Worm (Caenorhabditis elegans) whole organism, L4 larva: ENCODE results near the gene pigs-1.
A peak's percentile ranks its signal among the peaks of the same experiment; 100 is the strongest.

Experiments used
- F26F4.8 ChIP-seq: fragments of 200-800 bp; sonication (Bioruptor generic); conservative IDR thresholded peaks from 2 replicates; pipeline ENCODE4 v1.3.6; 2022; ENCODE audit warnings: missing genetic modification characterization, missing compliant biosample characterization
- F44E2.7 ChIP-seq: fragments of 200-800 bp; sonication (Bioruptor generic); IDR thresholded peaks from 2 replicates; pipeline ENCODE4 v2.1.2; 2022; ENCODE audit warnings: missing genetic modification characterization, missing compliant biosample characterization
- F49E8.2 ChIP-seq: sonication (generic microtip); optimal IDR thresholded peaks from 2 replicates; lab custom pipeline; 2016; ENCODE audit warnings: missing compliant biosample characterization, mild to moderate bottlenecking, missing genetic modification characterization, borderline replicate concordance
- T26A8.4 ChIP-seq: fragments of 200-800 bp; sonication (Bioruptor generic); IDR thresholded peaks from 2 replicates; pipeline ENCODE4 v1.3.6; 2022; ENCODE audit warnings: missing genetic modification characterization, missing compliant biosample characterization
- Y105C5A.15 ChIP-seq: fragments of 200-800 bp; sonication (Bioruptor generic); IDR thresholded peaks from 2 replicates; pipeline ENCODE4 v1.3.6; 2022; ENCODE audit warnings: missing genetic modification characterization, missing compliant biosample characterization
- Y5F2A.4 ChIP-seq: fragments of 200-800 bp; sonication (Bioruptor generic); optimal IDR thresholded peaks from 2 replicates; lab custom pipeline; 2018; ENCODE audit warnings: mild to moderate bottlenecking, missing genetic modification characterization, missing compliant biosample characterization
- Y75B8A.6 ChIP-seq: fragments of 200-800 bp; sonication (Bioruptor generic); IDR thresholded peaks from 2 replicates; pipeline ENCODE4 v1.3.6; 2022; ENCODE audit warnings: missing genetic modification reagents, missing genetic modification characterization, missing compliant biosample characterization
- ZK546.5 ChIP-seq, 2 experiments: sonication (generic microtip); optimal IDR thresholded peaks; 2 replicates each; lab custom pipeline; 2017; ENCODE audit warnings: missing biosample characterization in 2 of 2, missing genetic modification characterization in 2 of 2
- ama-1 ChIP-seq: fragments of 150-350 bp; optimal IDR thresholded peaks from 2 replicates; lab custom pipeline; 2014; ENCODE audit warnings: inconsistent platforms, mixed read lengths
- attf-4 ChIP-seq: sonication (generic microtip); optimal IDR thresholded peaks from 3 replicates; lab custom pipeline; 2017; ENCODE audit warnings: missing biosample characterization, missing genetic modification characterization
- ceh-20 ChIP-seq: fragments of 200-800 bp; sonication (Bioruptor generic); IDR thresholded peaks from 2 replicates; pipeline ENCODE4 v1.3.6; 2022; ENCODE audit warnings: missing genetic modification reagents, missing genetic modification characterization, missing compliant biosample characterization
- ceh-28 ChIP-seq: fragments of 150-350 bp; optimal IDR thresholded peaks from 2 replicates; lab custom pipeline; 2014; ENCODE audit warnings: missing biosample characterization, missing genetic modification reagents, missing genetic modification characterization
- ceh-62 ChIP-seq: sonication (generic microtip); optimal IDR thresholded peaks from 2 replicates; lab custom pipeline; 2017; ENCODE audit warnings: missing biosample characterization, missing genetic modification characterization
- ces-1 ChIP-seq: fragments of 150-350 bp; sonication (generic microtip); optimal IDR thresholded peaks from 4 replicates; lab custom pipeline; 2014; ENCODE audit warnings: missing biosample characterization, missing genetic modification reagents, missing genetic modification characterization
- daf-8 ChIP-seq: fragments of 200-800 bp; sonication (Bioruptor generic); IDR thresholded peaks from 2 replicates; pipeline ENCODE4 v1.3.6; 2022; ENCODE audit warnings: missing genetic modification characterization, missing compliant biosample characterization
- dmd-8 ChIP-seq: fragments of 200-800 bp; sonication (Bioruptor generic); IDR thresholded peaks from 2 replicates; pipeline ENCODE4 v1.3.6; 2022; ENCODE audit warnings: missing genetic modification characterization, missing compliant biosample characterization
- dmd-9 ChIP-seq: fragments of 200-800 bp; sonication (Bioruptor generic); IDR thresholded peaks from 2 replicates; pipeline ENCODE4 v1.3.6; 2022; ENCODE audit warnings: missing genetic modification reagents, missing genetic modification characterization, missing compliant biosample characterization
- duxl-1 ChIP-seq: sonication (generic microtip); optimal IDR thresholded peaks from 2 replicates; lab custom pipeline; 2016; ENCODE audit warnings: mild to moderate bottlenecking, missing genetic modification characterization, moderate library complexity, missing compliant biosample characterization; ENCODE audit not compliant: poor library complexity
- fkh-10 ChIP-seq: fragments of 150-350 bp; optimal IDR thresholded peaks from 2 replicates; lab custom pipeline; 2014; ENCODE audit warnings: missing biosample characterization, missing genetic modification reagents, missing genetic modification characterization
- fos-1 ChIP-seq: fragments of 150-350 bp; optimal IDR thresholded peaks from 2 replicates; lab custom pipeline; 2014; ENCODE audit warnings: missing biosample characterization, missing genetic modification characterization
- gei-8 ChIP-seq: fragments of 200-800 bp; sonication (Bioruptor generic); optimal IDR thresholded peaks from 2 replicates; lab custom pipeline; 2018; ENCODE audit warnings: mild to moderate bottlenecking, missing genetic modification characterization, missing compliant biosample characterization
- hif-1 ChIP-seq, 2 experiments: sonication (generic microtip); optimal IDR thresholded peaks; 2 replicates each; lab custom pipeline; 2016 to 2017; ENCODE audit warnings: missing compliant biosample characterization in 2 of 2, missing genetic modification characterization in 2 of 2, missing genetic modification reagents in 2 of 2, missing genotype in 2 of 2, mild to moderate bottlenecking in 1 of 2
- hlh-11 ChIP-seq: fragments of 200-800 bp; sonication (Bioruptor generic); optimal IDR thresholded peaks from 2 replicates; lab custom pipeline; 2018; ENCODE audit warnings: mild to moderate bottlenecking, missing genetic modification characterization, missing compliant biosample characterization
- lin-15B ChIP-seq: fragments of 150-350 bp; sonication (generic microtip); optimal IDR thresholded peaks from 3 replicates; lab custom pipeline; 2014; ENCODE audit warnings: missing biosample characterization, missing genetic modification characterization
- lin-29 ChIP-seq: fragments of 200-800 bp; sonication (Bioruptor generic); IDR thresholded peaks from 2 replicates; pipeline ENCODE4 v1.3.6; 2022; ENCODE audit warnings: missing genetic modification reagents, missing genetic modification characterization, missing compliant biosample characterization
- lsy-2 ChIP-seq, 2 experiments: fragments of 150-350 bp in 1 of 2; sonication (generic microtip) in 1 of 2; optimal IDR thresholded peaks; 2 replicates each; lab custom pipeline; 2014 to 2017; ENCODE audit warnings: missing biosample characterization in 2 of 2, missing genetic modification characterization in 2 of 2
- mes-2 ChIP-seq: sonication (generic microtip); optimal IDR thresholded peaks from 2 replicates; lab custom pipeline; 2016; ENCODE audit warnings: missing genotype, mild to moderate bottlenecking, missing genetic modification characterization, missing compliant biosample characterization; ENCODE audit not compliant: poor library complexity, severe bottlenecking
- nhr-102 ChIP-seq: sonication (generic microtip); optimal IDR thresholded peaks from 2 replicates; lab custom pipeline; 2016; ENCODE audit warnings: mild to moderate bottlenecking, missing genetic modification characterization, moderate library complexity, missing compliant biosample characterization
- nhr-11 ChIP-seq: fragments of 150-350 bp; optimal IDR thresholded peaks from 2 replicates; lab custom pipeline; 2014; ENCODE audit warnings: missing biosample characterization, missing genetic modification characterization
- nhr-237 ChIP-seq: sonication (generic microtip); optimal IDR thresholded peaks from 2 replicates; lab custom pipeline; 2017; ENCODE audit warnings: missing biosample characterization, missing genetic modification characterization
- nhr-28 ChIP-seq: fragments of 150-350 bp; optimal IDR thresholded peaks from 2 replicates; lab custom pipeline; 2014; ENCODE audit warnings: missing biosample characterization, missing genetic modification characterization
- nhr-6 ChIP-seq: fragments of 150-350 bp; optimal IDR thresholded peaks from 2 replicates; lab custom pipeline; 2014; ENCODE audit warnings: missing biosample characterization, missing genetic modification characterization
- nhr-76 ChIP-seq: fragments of 150-350 bp; optimal IDR thresholded peaks from 2 replicates; lab custom pipeline; 2014; ENCODE audit warnings: missing biosample characterization, missing genetic modification characterization
- nhr-77 ChIP-seq: fragments of 150-350 bp; optimal IDR thresholded peaks from 2 replicates; lab custom pipeline; 2014; ENCODE audit warnings: missing biosample characterization, missing genetic modification characterization
- pha-4 ChIP-seq, 2 experiments: fragments of 150-350 bp in 1 of 2; fragments of 200-800 bp in 1 of 2; sonication (Bioruptor generic) in 1 of 2; IDR thresholded peaks in 1 of 2; optimal IDR thresholded peaks in 1 of 2; 2 replicates each; pipeline versions ENCODE4 v1.3.6 to Lab custom; 2014 to 2022; ENCODE audit warnings: missing genetic modification characterization in 2 of 2, missing genetic modification reagents in 2 of 2, missing biosample characterization in 1 of 2, missing compliant biosample characterization in 1 of 2
- php-3 ChIP-seq: fragments of 200-800 bp; sonication (Bioruptor generic); IDR thresholded peaks from 2 replicates; pipeline ENCODE4 v1.3.6; 2022; ENCODE audit warnings: missing genetic modification reagents, missing genetic modification characterization, missing compliant biosample characterization
- pqm-1 ChIP-seq: sonication (generic microtip); optimal IDR thresholded peaks from 2 replicates; lab custom pipeline; 2017; ENCODE audit warnings: missing biosample characterization, missing genetic modification characterization
- saeg-2 ChIP-seq: fragments of 200-800 bp; sonication (Bioruptor generic); IDR thresholded peaks from 2 replicates; pipeline ENCODE4 v1.3.6; 2022; ENCODE audit warnings: missing genetic modification reagents, missing genetic modification characterization, missing compliant biosample characterization
- sdz-12 ChIP-seq: fragments of 200-800 bp; sonication (Bioruptor generic); optimal IDR thresholded peaks from 2 replicates; lab custom pipeline; 2018; ENCODE audit warnings: mild to moderate bottlenecking, missing genetic modification characterization, missing compliant biosample characterization
- set-16 ChIP-seq: fragments of 200-800 bp; sonication (Bioruptor generic); IDR thresholded peaks from 2 replicates; pipeline ENCODE4 v1.3.6; 2022; ENCODE audit warnings: missing genetic modification reagents, missing genetic modification characterization, missing compliant biosample characterization
- spr-1 ChIP-seq: sonication (generic microtip); optimal IDR thresholded peaks from 2 replicates; lab custom pipeline; 2016; ENCODE audit warnings: mild to moderate bottlenecking, missing genetic modification characterization, missing compliant biosample characterization
- spr-3 ChIP-seq: fragments of 200-800 bp; sonication (Bioruptor generic); optimal IDR thresholded peaks from 2 replicates; lab custom pipeline; 2018; ENCODE audit warnings: mild to moderate bottlenecking, missing genetic modification characterization, missing compliant biosample characterization
- tag-97 ChIP-seq: fragments of 200-800 bp; sonication (Bioruptor generic); IDR thresholded peaks from 2 replicates; pipeline ENCODE4 v1.3.6; 2022; ENCODE audit warnings: missing genetic modification characterization, missing compliant biosample characterization
- tra-1 ChIP-seq: fragments of 200-800 bp; sonication (Bioruptor generic); IDR thresholded peaks from 2 replicates; pipeline ENCODE4 v1.3.6; 2022; ENCODE audit warnings: missing genetic modification reagents, missing genetic modification characterization, missing compliant biosample characterization
- unc-62 ChIP-seq, 3 experiments: fragments of 150-350 bp in 1 of 3; sonication (generic microtip); optimal IDR thresholded peaks in 2 of 3; peaks in 1 of 3; 1 replicate in 1 of 3; 2 replicates in 2 of 3; lab custom pipeline; 2014 to 2017; ENCODE audit warnings: missing biosample characterization in 3 of 3, missing genetic modification characterization in 3 of 3, missing genetic modification reagents in 3 of 3, missing genotype in 1 of 3
- vab-7 ChIP-seq: fragments of 200-800 bp; sonication (Bioruptor generic); IDR thresholded peaks from 2 replicates; pipeline ENCODE4 v1.3.6; 2022; ENCODE audit warnings: missing genetic modification reagents, missing genetic modification characterization, missing compliant biosample characterization
- zag-1 ChIP-seq: fragments of 150-350 bp; optimal IDR thresholded peaks from 2 replicates; lab custom pipeline; 2014; ENCODE audit warnings: missing biosample characterization, missing genetic modification characterization
- zfp-2 ChIP-seq: sonication (generic microtip); optimal IDR thresholded peaks from 2 replicates; lab custom pipeline; 2016; ENCODE audit warnings: mild to moderate bottlenecking, missing genetic modification characterization, missing compliant biosample characterization
- zfp-3 ChIP-seq: fragments of 200-800 bp; sonication (Bioruptor generic); conservative IDR thresholded peaks from 2 replicates; pipeline ENCODE4 v1.3.6; 2022; ENCODE audit warnings: missing genetic modification reagents, missing genetic modification characterization, missing compliant biosample characterization
- zip-11 ChIP-seq: fragments of 200-800 bp; sonication (Bioruptor generic); IDR thresholded peaks from 2 replicates; pipeline ENCODE4 v1.3.6; 2022; ENCODE audit warnings: missing genetic modification characterization, missing compliant biosample characterization
- ztf-7 ChIP-seq: fragments of 150-350 bp; optimal IDR thresholded peaks from 2 replicates; lab custom pipeline; 2014; ENCODE audit warnings: missing biosample characterization, missing genetic modification characterization

Gene pigs-1

DNA sequence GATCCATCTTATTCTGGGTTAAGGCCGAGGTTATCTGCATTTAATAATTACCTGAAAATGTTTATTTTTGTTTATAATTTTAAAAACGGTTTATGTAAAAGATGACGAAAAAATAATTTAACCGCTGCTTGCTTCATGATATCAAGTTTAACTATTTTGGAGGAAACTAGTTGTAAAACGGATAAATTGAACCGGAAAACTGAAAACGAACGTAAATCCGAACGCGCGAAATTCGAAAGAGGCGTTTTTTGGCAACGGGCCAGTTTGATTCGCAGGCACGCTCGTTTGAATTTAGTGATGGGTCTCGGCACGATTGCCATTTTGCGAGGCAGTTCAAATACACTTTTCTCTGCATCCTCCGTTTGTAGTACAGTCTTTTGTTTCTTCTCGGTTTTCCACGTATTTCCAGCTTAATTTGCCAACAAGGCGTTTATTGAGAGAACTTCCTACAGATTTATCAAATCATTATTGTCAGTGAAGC is 19.9 kb downstream of the pigs-1 start, which contains the start of the genes gtbp-1 and K08F4.3 (continued):
- TF ChIP-seq unc-62 (GFP tag; optimal IDR thresholded peaks at IDR 0.05 in 1 of 2; lab: Kevin White, UChicago) (no peak), unc-62 (tag; optimal IDR thresholded peaks at IDR 0.05; lab: Kevin White, UChicago) (no peak), zip-11 (GFP tag; lab: Robert Waterston, UW) (no peak), nhr-28 (tag; lab: Kevin White, UChicago) (no peak), F26F4.8 (GFP tag; lab: Robert Waterston, UW) (no peak), gei-8 (GFP tag; lab: Kevin White, UChicago) (no peak), mes-2 (tag; lab: Kevin White, UChicago) (no peak), nhr-77 (tag; lab: Kevin White, UChicago) (peak; percentile 66), nhr-237 (tag; lab: Kevin White, UChicago) (no peak), ztf-7 (no peak), dmd-9 (no peak), hif-1 (tag; optimal IDR thresholded peaks at IDR 0.05; lab: Kevin White, UChicago) (no peak), lin-15B (tag; lab: Kevin White, UChicago) (no peak), tra-1 (no peak), vab-7 (GFP tag; lab: Robert Waterston, UW) (no peak; the same call in 1 of the 2 replicates), ces-1 (GFP tag; lab: Kevin White, UChicago) (no peak), duxl-1 (tag; lab: Kevin White, UChicago) (no peak), hlh-11 (tag; lab: Kevin White, UChicago) (no peak), daf-8 (GFP tag; lab: Robert Waterston, UW) (no peak), Y105C5A.15 (GFP tag; lab: Robert Waterston, UW) (no peak), zag-1 (tag; lab: Kevin White, UChicago) (no peak), nhr-76 (tag; lab: Kevin White, UChicago) (no peak), Y75B8A.6 (no peak), ama-1 (lab: Kevin White, UChicago) (peak; percentile 16), nhr-102 (no peak), sdz-12 (GFP tag; lab: Kevin White, UChicago) (no peak), lsy-2 (tag; optimal IDR thresholded peaks at IDR 0.05; lab: Kevin White, UChicago) (no peak), php-3 (GFP tag; lab: Robert Waterston, UW) (no peak), attf-4 (tag; lab: Kevin White, UChicago) (no peak), spr-1 (tag; lab: Kevin White, UChicago) (no peak), zfp-3 (GFP tag; lab: Robert Waterston, UW) (no peak), dmd-8 (no peak), tag-97 (GFP tag; lab: Robert Waterston, UW) (no peak), lin-29 (GFP tag; lab: Robert Waterston, UW) (no peak), ceh-28 (tag; lab: Kevin White, UChicago) (no peak), ZK546.5 (tag; optimal IDR thresholded peaks at IDR 0.05; lab: Kevin White, UChicago) (peak in 1 of 2 experiments; percentile 85), ceh-62 (tag; lab: Kevin White, UChicago) (no peak), saeg-2 (GFP tag; lab: Robert Waterston, UW) (no peak), ceh-20 (GFP tag; lab: Robert Waterston, UW) (0 out of 2 replicates have a peak, but pooled peaks have one; percentile 22), Y5F2A.4 (GFP tag; lab: Kevin White, UChicago) (no peak), fkh-10 (no peak), nhr-6 (tag; lab: Kevin White, UChicago) (peak; percentile 69), T26A8.4 (GFP tag; lab: Robert Waterston, UW) (no peak), zfp-2 (tag; lab: Kevin White, UChicago) (peak; percentile 72), spr-3 (GFP tag; lab: Kevin White, UChicago) (no peak), pha-4 (GFP tag; IDR thresholded peaks at IDR 0.05; lab: Robert Waterston, UW) (no peak), pha-4 (tag; optimal IDR thresholded peaks at IDR 0.05; lab: Kevin White, UChicago) (peak; percentile 59), nhr-11 (peak; percentile 60), F49E8.2 (tag; lab: Kevin White, UChicago) (no peak), fos-1 (tag; lab: Kevin White, UChicago) (no peak), pqm-1 (tag; lab: Kevin White, UChicago) (no peak), F44E2.7 (GFP tag; lab: Robert Waterston, UW) (no peak), set-16 (GFP tag; lab: Robert Waterston, UW) (no peak)
